Worm (Caenorhabditis elegans): ENCODE measurements around the gene acs-4.

The acs-4 gene

ce11 chrIII:7207903-7208497, 40.4 kb downstream of the acs-4 start, which contains the start of gene rpl-6 (continued):
- TF ChIP-seq alr-1 (tag; optimal IDR thresholded peaks at IDR 0.05; ENCODE audit: borderline replicate concordance), result no peak
- TF ChIP-seq hlh-4 (tag; optimal IDR thresholded peaks at IDR 0.05), result no peak
- peak; percentile 85 for TF ChIP-seq swsn-7 (tag; optimal IDR thresholded peaks at IDR 0.05)
- peak in 5 of 6 experiments; percentile 14 to 98 (median 73) for TF ChIP-seq elt-3 (tag; optimal IDR thresholded peaks at IDR 0.05)
- TF ChIP-seq nhr-90 (tag; optimal IDR thresholded peaks at IDR 0.05; ENCODE audit: poor library complexity), result peak; percentile 87
- peak; percentile 68 for TF ChIP-seq ceh-88 (GFP tag; IDR thresholded peaks at IDR 0.05)
- TF ChIP-seq rnt-1 (tag; optimal IDR thresholded peaks at IDR 0.05), result peak; percentile 91
- peak; percentile 20 for TF ChIP-seq sox-4 (tag; optimal IDR thresholded peaks at IDR 0.05)
- TF ChIP-seq mef-2 (tag; optimal IDR thresholded peaks at IDR 0.05), result no peak
- peak in 1 of 2 experiments; percentile 66 for TF ChIP-seq ztf-11 (tag; optimal IDR thresholded peaks at IDR 0.05)
- peak; percentile 12 for TF ChIP-seq ceh-8 (GFP tag; optimal IDR thresholded peaks at IDR 0.05)
- no peak for TF ChIP-seq mab-9 (GFP tag; IDR thresholded peaks at IDR 0.05)
- TF ChIP-seq nhr-76 (tag; optimal IDR thresholded peaks at IDR 0.05), result no peak
- peak; percentile 81 to 86 (median 85) for TF ChIP-seq dpl-1 (GFP tag; optimal IDR thresholded peaks at IDR 0.05)
- TF ChIP-seq hpl-2 (GFP tag; optimal IDR thresholded peaks at IDR 0.05), result peak; percentile 70
- peak; percentile 80 for TF ChIP-seq fos-1 (tag; optimal IDR thresholded peaks at IDR 0.05)
- peak; percentile 85 for TF ChIP-seq fkh-8 (tag; optimal IDR thresholded peaks at IDR 0.05)
- TF ChIP-seq pqm-1 (tag; optimal IDR thresholded peaks at IDR 0.05), result no peak
- TF ChIP-seq lin-39 (tag; optimal IDR thresholded peaks at IDR 0.05), result peak; percentile 73
- TF ChIP-seq grh-1 (GFP tag; IDR thresholded peaks at IDR 0.05), result peak; percentile 80
- peak; percentile 81 for TF ChIP-seq jun-1 (tag; optimal IDR thresholded peaks at IDR 0.05)
- peak; percentile 95 for TF ChIP-seq unc-130 (tag; optimal IDR thresholded peaks at IDR 0.05)
- TF ChIP-seq zip-4 (GFP tag; optimal IDR thresholded peaks at IDR 0.05), result peak; percentile 45
- peak; percentile 88 for TF ChIP-seq nhr-11 (tag; optimal IDR thresholded peaks at IDR 0.05)
- TF ChIP-seq vab-15 (tag; optimal IDR thresholded peaks at IDR 0.05), result no peak
- TF ChIP-seq mep-1 (tag; optimal IDR thresholded peaks at IDR 0.05), result peak; percentile 91
- TF ChIP-seq nhr-19 (GFP tag; conservative IDR thresholded peaks at IDR 0.05), result peak; percentile 91
- peak; percentile 99 for TF ChIP-seq lsy-2 (tag; optimal IDR thresholded peaks at IDR 0.05)
- TF ChIP-seq efl-3 (GFP tag; optimal IDR thresholded peaks at IDR 0.05), result no peak
- TF ChIP-seq xbp-1 (tag; optimal IDR thresholded peaks at IDR 0.05), result peak; percentile 91
- peak; percentile 85 for TF ChIP-seq lin-15B (tag; optimal IDR thresholded peaks at IDR 0.05)
- no peak for TF ChIP-seq sup-37 (GFP tag; optimal IDR thresholded peaks at IDR 0.05)
- TF ChIP-seq tbx-2 (tag; optimal IDR thresholded peaks at IDR 0.05), result peak; percentile 86
- TF ChIP-seq hlh-17 (GFP tag; optimal IDR thresholded peaks at IDR 0.05; ENCODE audit: borderline replicate concordance), result no peak

- TF ChIP-seq C34B4.2 (tag; optimal IDR thresholded peaks at IDR 0.05) (no peak), nhr-84 (tag; optimal IDR thresholded peaks at IDR 0.05) (no peak), nhr-19 (GFP tag; conservative IDR thresholded peaks at IDR 0.05) (no peak), nhr-77 (tag; optimal IDR thresholded peaks at IDR 0.05) (no peak), nhr-12 (tag; optimal IDR thresholded peaks at IDR 0.05) (no peak), efl-1 (optimal IDR thresholded peaks at IDR 0.05) (no peak), efl-1 (GFP tag; optimal IDR thresholded peaks at IDR 0.05 in 1 of 2) (peak in 1 of 2 experiments; percentile 91), lin-14 (GFP tag; optimal IDR thresholded peaks at IDR 0.05) (no peak), hlh-17 (GFP tag; optimal IDR thresholded peaks at IDR 0.05; ENCODE audit: borderline replicate concordance) (no peak), zag-1 (tag; optimal IDR thresholded peaks at IDR 0.05) (no peak), lsy-2 (tag; optimal IDR thresholded peaks at IDR 0.05) (peak in 1 of 2 experiments; percentile 50), ztf-4 (tag; optimal IDR thresholded peaks at IDR 0.05) (no peak)
These were observed 42.1 kb downstream of the acs-4 start, which contains the start of gene R151.2 for ce11 chrIII:7209721-7210120. Gene R151.2, plus strand, starts transcription at chrIII:7209967.
